Worm (Caenorhabditis elegans) whole organism, L3 larva: ENCODE data around the gene tbb-1.

Experiments used
- R02D3.7 ChIP-seq: fragments of 150-350 bp; optimal IDR thresholded peaks from 2 replicates; lab custom pipeline; 2014; ENCODE audit warnings: missing biosample characterization, missing genetic modification characterization
- ZK546.5 ChIP-seq: sonication (generic microtip); optimal IDR thresholded peaks from 2 replicates; lab custom pipeline; 2017; ENCODE audit warnings: missing biosample characterization, missing genetic modification characterization
- aly-2 ChIP-seq: fragments of 150-350 bp; optimal IDR thresholded peaks from 2 replicates; lab custom pipeline; 2014; ENCODE audit warnings: missing biosample characterization, missing genetic modification characterization
- ama-1 ChIP-seq: fragments of 150-350 bp; optimal IDR thresholded peaks from 2 replicates; lab custom pipeline; 2018
- ceh-16 ChIP-seq: sonication (generic microtip); optimal IDR thresholded peaks from 2 replicates; lab custom pipeline; 2017; ENCODE audit warnings: missing biosample characterization, missing genetic modification characterization
- ceh-28 ChIP-seq: fragments of 150-350 bp; optimal IDR thresholded peaks from 2 replicates; lab custom pipeline; 2014; ENCODE audit warnings: missing biosample characterization, missing genetic modification reagents, missing genetic modification characterization
- ceh-82 ChIP-seq: fragments of 150-350 bp; optimal IDR thresholded peaks from 2 replicates; lab custom pipeline; 2014; ENCODE audit warnings: missing biosample characterization, missing genetic modification characterization
- ceh-9 ChIP-seq: sonication (generic microtip); optimal IDR thresholded peaks from 2 replicates; lab custom pipeline; 2018; ENCODE audit warnings: missing biosample characterization, missing genetic modification characterization
- daf-12 ChIP-seq: fragments of 150-350 bp; optimal IDR thresholded peaks from 2 replicates; lab custom pipeline; 2014; ENCODE audit warnings: missing biosample characterization, missing genetic modification reagents, missing genetic modification characterization
- egl-27 ChIP-seq: sonication (generic microtip); optimal IDR thresholded peaks from 4 replicates; lab custom pipeline; 2017; ENCODE audit warnings: missing biosample characterization, missing genetic modification reagents, missing genetic modification characterization
- egl-5 ChIP-seq: fragments of 150-350 bp; optimal IDR thresholded peaks from 2 replicates; lab custom pipeline; 2017; ENCODE audit warnings: missing biosample characterization, missing genetic modification reagents, missing genetic modification characterization, inconsistent platforms
- elt-1 ChIP-seq: fragments of 150-350 bp; optimal IDR thresholded peaks from 2 replicates; lab custom pipeline; 2014; ENCODE audit warnings: missing biosample characterization, missing genetic modification characterization
- elt-2 ChIP-seq: sonication (generic microtip); optimal IDR thresholded peaks from 2 replicates; lab custom pipeline; 2016; ENCODE audit warnings: missing genetic modification reagents, mild to moderate bottlenecking, missing genetic modification characterization, missing compliant biosample characterization
- elt-3 ChIP-seq, 3 experiments: fragments of 150-350 bp in 1 of 3; sonication (generic microtip) in 2 of 3; optimal IDR thresholded peaks; 2 replicates in 2 of 3; 4 replicates in 1 of 3; lab custom pipeline; 2014 to 2017; ENCODE audit warnings: missing biosample characterization in 3 of 3, missing genetic modification characterization in 3 of 3
- eor-1 ChIP-seq, 2 experiments: fragments of 150-350 bp; optimal IDR thresholded peaks; 2 replicates each; lab custom pipeline; 2014 to 2018; ENCODE audit warnings: missing biosample characterization in 2 of 2, missing genetic modification characterization in 2 of 2
- fkh-10 ChIP-seq: sonication (generic microtip); optimal IDR thresholded peaks from 2 replicates; lab custom pipeline; 2017; ENCODE audit warnings: missing biosample characterization, missing genetic modification reagents, missing genetic modification characterization
- fos-1 ChIP-seq: fragments of 150-350 bp; optimal IDR thresholded peaks from 2 replicates; lab custom pipeline; 2014; ENCODE audit warnings: missing biosample characterization, missing genetic modification characterization
- hmg-11 ChIP-seq: sonication (generic microtip); optimal IDR thresholded peaks from 2 replicates; lab custom pipeline; 2016; ENCODE audit warnings: missing genetic modification characterization, missing compliant biosample characterization
- jun-1 ChIP-seq: fragments of 150-350 bp; optimal IDR thresholded peaks from 2 replicates; lab custom pipeline; 2014; ENCODE audit warnings: missing biosample characterization, missing genetic modification reagents, missing genetic modification characterization
- lin-15B ChIP-seq: fragments of 150-350 bp; optimal IDR thresholded peaks from 2 replicates; lab custom pipeline; 2014; ENCODE audit warnings: missing biosample characterization, missing genetic modification characterization
- lin-39 ChIP-seq: fragments of 150-350 bp; optimal IDR thresholded peaks from 2 replicates; lab custom pipeline; 2018; ENCODE audit warnings: missing biosample characterization, missing genetic modification reagents, missing genetic modification characterization
- lsy-12 ChIP-seq: sonication (generic microtip); optimal IDR thresholded peaks from 2 replicates; lab custom pipeline; 2016; ENCODE audit warnings: mild to moderate bottlenecking, missing genetic modification characterization, missing compliant biosample characterization
- mdl-1 ChIP-seq: fragments of 150-350 bp; optimal IDR thresholded peaks from 2 replicates; lab custom pipeline; 2014; ENCODE audit warnings: missing biosample characterization, missing genetic modification characterization
- mml-1 ChIP-seq: fragments of 150-350 bp; sonication (generic microtip); optimal IDR thresholded peaks from 3 replicates; lab custom pipeline; 2014; ENCODE audit warnings: missing biosample characterization, missing genetic modification characterization
- nfya-1 ChIP-seq: sonication (generic microtip); optimal IDR thresholded peaks from 2 replicates; lab custom pipeline; 2017; ENCODE audit warnings: missing genetic modification characterization, mild to moderate bottlenecking, missing compliant biosample characterization, antibody characterized with exemption, moderate library complexity; ENCODE audit not compliant: insufficient read depth
- nhr-11 ChIP-seq: fragments of 150-350 bp; optimal IDR thresholded peaks from 2 replicates; lab custom pipeline; 2014; ENCODE audit warnings: missing biosample characterization, missing genetic modification characterization
- nhr-12 ChIP-seq: fragments of 150-350 bp; optimal IDR thresholded peaks from 2 replicates; lab custom pipeline; 2014; ENCODE audit warnings: missing biosample characterization, missing genetic modification characterization
- nhr-23 ChIP-seq: fragments of 150-350 bp; optimal IDR thresholded peaks from 2 replicates; lab custom pipeline; 2014; ENCODE audit warnings: missing biosample characterization, missing genetic modification reagents, missing genetic modification characterization
- nhr-25 ChIP-seq: sonication (generic microtip); optimal IDR thresholded peaks from 2 replicates; lab custom pipeline; 2017; ENCODE audit warnings: missing biosample characterization, missing genetic modification characterization
- nhr-43 ChIP-seq: sonication (generic microtip); optimal IDR thresholded peaks from 2 replicates; lab custom pipeline; 2016; ENCODE audit warnings: mild to moderate bottlenecking, missing genetic modification characterization, missing compliant biosample characterization; ENCODE audit not compliant: poor library complexity, severe bottlenecking
- nhr-76 ChIP-seq: fragments of 150-350 bp; sonication (generic microtip); optimal IDR thresholded peaks from 5 replicates; lab custom pipeline; 2014; ENCODE audit warnings: missing biosample characterization, missing genetic modification characterization
- nhr-77 ChIP-seq: fragments of 150-350 bp; optimal IDR thresholded peaks from 2 replicates; lab custom pipeline; 2014; ENCODE audit warnings: missing biosample characterization, missing genetic modification characterization
- pha-4 ChIP-seq: fragments of 150-350 bp; optimal IDR thresholded peaks from 2 replicates; lab custom pipeline; 2014; ENCODE audit warnings: missing biosample characterization, missing genetic modification reagents, missing genetic modification characterization
- pqm-1 ChIP-seq: fragments of 150-350 bp; optimal IDR thresholded peaks from 2 replicates; lab custom pipeline; 2017; ENCODE audit warnings: missing biosample characterization, missing genetic modification characterization, inconsistent platforms
- sea-2 ChIP-seq: fragments of 150-350 bp; sonication (generic microtip); optimal IDR thresholded peaks from 4 replicates; lab custom pipeline; 2014; ENCODE audit warnings: missing biosample characterization, missing genetic modification reagents, missing genetic modification characterization
- skn-1 ChIP-seq: fragments of 150-350 bp; optimal IDR thresholded peaks from 2 replicates; lab custom pipeline; 2014; ENCODE audit warnings: missing biosample characterization, missing genetic modification characterization
- snpc-4 ChIP-seq: fragments of 150-350 bp; optimal IDR thresholded peaks from 2 replicates; lab custom pipeline; 2014; ENCODE audit warnings: missing biosample characterization, missing genetic modification characterization
- tbx-2 ChIP-seq: sonication (generic microtip); optimal IDR thresholded peaks from 2 replicates; lab custom pipeline; 2016; ENCODE audit warnings: mild to moderate bottlenecking, missing genetic modification characterization, missing compliant biosample characterization
- unc-62 ChIP-seq: fragments of 150-350 bp; sonication (generic microtip); optimal IDR thresholded peaks from 4 replicates; lab custom pipeline; 2014; ENCODE audit warnings: missing biosample characterization, missing genetic modification reagents, missing genetic modification characterization
- zag-1 ChIP-seq: fragments of 150-350 bp; optimal IDR thresholded peaks from 2 replicates; lab custom pipeline; 2014; ENCODE audit warnings: missing biosample characterization, missing genetic modification characterization
- ztf-11 ChIP-seq: fragments of 150-350 bp; optimal IDR thresholded peaks from 2 replicates; lab custom pipeline; 2014; ENCODE audit warnings: missing biosample characterization, missing genetic modification characterization
- ztf-4 ChIP-seq: fragments of 150-350 bp; optimal IDR thresholded peaks from 2 replicates; lab custom pipeline; 2014; ENCODE audit warnings: missing biosample characterization, missing genetic modification characterization

Gene tbb-1

DNA sequence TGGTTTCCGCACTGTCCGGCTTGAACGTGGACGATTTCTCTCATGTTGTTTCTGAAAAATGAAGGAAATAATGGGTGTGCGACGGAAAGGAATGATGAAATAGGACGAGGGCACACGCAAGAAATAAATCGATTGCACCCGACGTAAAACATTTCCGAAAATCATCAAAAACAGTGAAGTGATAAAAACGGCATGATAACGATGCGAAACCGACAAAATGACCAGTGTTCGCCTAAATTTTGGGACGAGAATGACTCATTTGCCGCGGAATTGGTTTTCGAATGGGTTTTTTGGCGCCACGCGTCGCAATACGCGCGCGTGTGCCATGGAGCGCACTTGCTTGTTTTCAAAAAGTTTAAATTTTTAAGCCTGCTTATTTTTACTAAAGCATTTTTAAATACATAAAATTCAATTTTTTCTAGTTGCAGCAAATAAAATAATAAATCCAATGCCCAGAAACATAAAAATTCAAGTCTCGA is at the start of gene tbb-1, which contains the start of gene rib-2:
TSS of gene tbb-1 (minus strand) at position 51 of the 479 bp plus-strand sequence.
TSS of gene rib-2 (plus strand) at position 429 of the 479 bp plus-strand sequence.
- TF ChIP-seq elt-1 (tag; lab: Kevin White, UChicago): no peak
- TF ChIP-seq ceh-9 (tag; lab: Kevin White, UChicago): no peak
- no peak for TF ChIP-seq aly-2 (tag; lab: Kevin White, UChicago)
- peak; percentile 77 for TF ChIP-seq hmg-11 (tag; lab: Kevin White, UChicago)
- peak; percentile 86 for TF ChIP-seq pha-4 (tag; lab: Kevin White, UChicago)
- TF ChIP-seq R02D3.7 (tag; lab: Kevin White, UChicago): peak; percentile 20
- TF ChIP-seq nhr-43: no peak
- peak; percentile 88 for TF ChIP-seq pqm-1 (tag; lab: Kevin White, UChicago)
- peak; percentile 93 for TF ChIP-seq lin-15B (tag; lab: Kevin White, UChicago)
- no peak for TF ChIP-seq ceh-16
- peak; percentile 100 for TF ChIP-seq egl-5 (tag; lab: Kevin White, UChicago)
- no peak for TF ChIP-seq mdl-1 (tag; lab: Kevin White, UChicago)
- no peak for TF ChIP-seq ztf-11 (tag; lab: Kevin White, UChicago)
- TF ChIP-seq nhr-11 (tag; lab: Kevin White, UChicago): no peak
- no peak for TF ChIP-seq nhr-77 (tag; lab: Kevin White, UChicago)
- no peak for TF ChIP-seq sea-2 (GFP tag; lab: Kevin White, UChicago)
- no peak for TF ChIP-seq eor-1 (tag; optimal IDR thresholded peaks at IDR 0.05; lab: Kevin White, UChicago)
- TF ChIP-seq ama-1 (lab: Kevin White, UChicago): peak; percentile 38
- peak; percentile 83 for TF ChIP-seq nhr-23
- TF ChIP-seq egl-27 (tag; lab: Kevin White, UChicago): peak; percentile 38
- TF ChIP-seq fkh-10 (GFP tag; lab: Kevin White, UChicago): no peak
- TF ChIP-seq jun-1 (tag; lab: Kevin White, UChicago): peak; percentile 95
- no peak for TF ChIP-seq daf-12 (tag; lab: Kevin White, UChicago)
- peak; percentile 43 for TF ChIP-seq skn-1
- TF ChIP-seq zag-1: no peak
- no peak for TF ChIP-seq unc-62 (GFP tag; lab: Kevin White, UChicago)
- TF ChIP-seq ZK546.5 (tag; lab: Kevin White, UChicago): no peak
- peak; percentile 23 for TF ChIP-seq lsy-12
- TF ChIP-seq tbx-2 (tag; lab: Kevin White, UChicago): no peak
- TF ChIP-seq elt-3 (tag; optimal IDR thresholded peaks at IDR 0.05; lab: Kevin White, UChicago): no peak
- no peak for TF ChIP-seq nhr-76
- peak; percentile 78 for TF ChIP-seq nhr-25 (tag; lab: Kevin White, UChicago)
- no peak for TF ChIP-seq nhr-12 (tag; lab: Kevin White, UChicago)
- TF ChIP-seq nfya-1 (tag; lab: Kevin White, UChicago): peak; percentile 85
- TF ChIP-seq ztf-4 (tag; lab: Kevin White, UChicago): no peak
- peak; percentile 84 for TF ChIP-seq snpc-4 (tag; lab: Kevin White, UChicago)
- TF ChIP-seq fos-1 (tag; lab: Kevin White, UChicago): peak; percentile 98
- TF ChIP-seq ceh-82 (tag; lab: Kevin White, UChicago): no peak
- TF ChIP-seq elt-2 (tag; lab: Kevin White, UChicago): peak; percentile 97
- peak; percentile 94 for TF ChIP-seq lin-39
- TF ChIP-seq mml-1 (tag; lab: Kevin White, UChicago): no peak
- peak; percentile 73 for TF ChIP-seq ceh-28 (tag; lab: Kevin White, UChicago)

DNA sequence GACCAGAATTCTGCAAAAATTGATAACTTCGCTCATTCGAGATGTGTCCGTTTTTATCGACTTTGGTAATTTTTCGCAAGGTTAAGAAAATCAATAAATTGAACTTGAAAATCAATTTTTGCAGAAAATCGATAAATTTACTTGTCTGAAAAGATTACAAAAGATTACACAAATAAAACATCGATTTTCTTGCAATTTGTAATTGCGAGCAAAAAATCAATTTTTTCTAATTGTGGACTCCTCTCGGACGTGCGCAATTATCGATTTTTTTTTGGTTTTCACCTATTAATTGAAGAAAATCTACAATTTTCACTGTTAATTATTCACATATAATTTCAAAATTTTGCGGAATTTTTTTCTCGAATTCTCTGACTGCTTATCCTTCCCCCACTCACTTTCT is 49.0 kb upstream of the tbb-1 start:
- TF ChIP-seq egl-5 (tag; lab: Kevin White, UChicago) (no peak), ceh-28 (tag; lab: Kevin White, UChicago) (peak; percentile 73), R02D3.7 (tag; lab: Kevin White, UChicago) (no peak)
